Fruit fly (Drosophila melanogaster): Measurements from ENCODE around the gene Tsp5D.

DNA sequence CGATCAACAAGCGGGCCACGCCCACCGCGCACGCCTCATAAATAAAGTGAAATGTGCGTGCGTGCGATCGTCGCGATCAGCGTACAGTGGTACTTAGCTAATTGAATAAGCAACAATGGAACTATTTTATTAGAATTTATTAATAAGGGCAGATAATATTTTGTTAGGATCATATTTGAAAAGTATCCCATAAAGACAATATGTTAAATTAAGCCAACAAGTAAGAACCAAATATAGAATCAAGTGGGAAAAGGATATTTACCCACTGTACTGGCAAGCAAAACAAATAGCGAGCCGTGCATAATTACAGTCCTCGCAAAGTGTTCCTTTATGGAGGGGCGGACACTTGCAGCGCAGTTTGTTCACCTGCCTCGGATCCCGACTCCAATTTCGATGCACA lies 52.6 kb downstream of the Tsp5D start:
- TF ChIP-seq pan (optimal IDR thresholded peaks at IDR 0.05) (no peak), foxo (GFP tag; optimal IDR thresholded peaks at IDR 0.05) (peak in 1 of 2 experiments; percentile 60), Rel (GFP tag; optimal IDR thresholded peaks at IDR 0.05) (no peak), Rel (tag; optimal IDR thresholded peaks at IDR 0.05) (no peak), Myc (optimal IDR thresholded peaks at IDR 0.05) (no peak), Hnf4 (GFP tag; optimal IDR thresholded peaks at IDR 0.05) (peak; percentile 27), OdsH (GFP tag; optimal IDR thresholded peaks at IDR 0.05) (peak; percentile 51), psq (GFP tag; optimal IDR thresholded peaks at IDR 0.05) (peak; percentile 17), dmrt93B (GFP tag; optimal IDR thresholded peaks at IDR 0.05) (peak; percentile 18), Dfd (GFP tag; optimal IDR thresholded peaks at IDR 0.05) (no peak), jim (GFP tag; optimal IDR thresholded peaks at IDR 0.05) (no peak), GATAd (GFP tag; optimal IDR thresholded peaks at IDR 0.05) (no peak), Abd-B (GFP tag; optimal IDR thresholded peaks at IDR 0.05) (no peak), br (GFP tag; optimal IDR thresholded peaks at IDR 0.05) (peak; percentile 47)

All from whole organism, wandering third instar larva.